Worm (Caenorhabditis elegans): ENCODE results near the gene rab-6.1.

ce11 chrIII:9023601-9024000 is 17.8 kb upstream of the rab-6.1 start:
- TF ChIP-seq ztf-23 (GFP tag; IDR thresholded peaks at IDR 0.05) (no peak), flt-1 (GFP tag; IDR thresholded peaks at IDR 0.05) (no peak), tab-1 (GFP tag; IDR thresholded peaks at IDR 0.05) (no peak), T22C8.4 (GFP tag; IDR thresholded peaks at IDR 0.05) (no peak), med-1 (GFP tag; optimal IDR thresholded peaks at IDR 0.05; ENCODE audit: insufficient read depth) (no peak)

Data from whole organism, midembryonic.